Worm (Caenorhabditis elegans): ENCODE data around the gene B0304.4.

The B0304.4 gene

ce11 chrII:4507669-4508068 is 15.4 kb downstream of the B0304.4 start:
- no peak for TF ChIP-seq T26A8.4 (GFP tag; IDR thresholded peaks at IDR 0.05)
- TF ChIP-seq dpl-1 (GFP tag; optimal IDR thresholded peaks at IDR 0.05), result peak; percentile 21
- TF ChIP-seq mes-2 (tag; optimal IDR thresholded peaks at IDR 0.05; ENCODE audit: poor library complexity, severe bottlenecking), result peak; percentile 48
- TF ChIP-seq lin-39 (tag; optimal IDR thresholded peaks at IDR 0.05), result no peak
- TF ChIP-seq fos-1 (tag; optimal IDR thresholded peaks at IDR 0.05), result no peak
- no peak for TF ChIP-seq ama-1 (optimal IDR thresholded peaks at IDR 0.05)
- TF ChIP-seq rbr-2 (tag; optimal IDR thresholded peaks at IDR 0.05), result no peak
- no peak for TF ChIP-seq F49E8.2 (tag; optimal IDR thresholded peaks at IDR 0.05; ENCODE audit: borderline replicate concordance)
- no peak for TF ChIP-seq egl-43 (GFP tag; IDR thresholded peaks at IDR 0.05)
- TF ChIP-seq nhr-41 (GFP tag; IDR thresholded peaks at IDR 0.05), result no peak
- peak; percentile 21 for TF ChIP-seq hlh-30 (tag; optimal IDR thresholded peaks at IDR 0.05; ENCODE audit: insufficient read depth)
- TF ChIP-seq dve-1 (tag; optimal IDR thresholded peaks at IDR 0.05; ENCODE audit: insufficient read depth), result peak; percentile 68
- no peak for TF ChIP-seq unc-62 (GFP tag; optimal IDR thresholded peaks at IDR 0.05 in 1 of 2)
- no peak for TF ChIP-seq unc-62 (tag; optimal IDR thresholded peaks at IDR 0.05)
- no peak for TF ChIP-seq madf-9 (GFP tag; conservative IDR thresholded peaks at IDR 0.05)
- TF ChIP-seq gei-8 (GFP tag; optimal IDR thresholded peaks at IDR 0.05), result no peak
- no peak for TF ChIP-seq daf-12 (tag; optimal IDR thresholded peaks at IDR 0.05)
- TF ChIP-seq php-3 (GFP tag; IDR thresholded peaks at IDR 0.05), result no peak
- TF ChIP-seq nhr-11 (tag; optimal IDR thresholded peaks at IDR 0.05), result no peak
- TF ChIP-seq tag-97 (GFP tag; IDR thresholded peaks at IDR 0.05), result no peak
- TF ChIP-seq cey-2 (tag; optimal IDR thresholded peaks at IDR 0.05; ENCODE audit: borderline replicate concordance, insufficient read depth), result no peak
- TF ChIP-seq Y105C5A.15 (GFP tag; IDR thresholded peaks at IDR 0.05), result no peak
- TF ChIP-seq zip-11 (GFP tag; IDR thresholded peaks at IDR 0.05), result no peak
- no peak for TF ChIP-seq zag-1 (tag; optimal IDR thresholded peaks at IDR 0.05)
- TF ChIP-seq dmd-6 (GFP tag; IDR thresholded peaks at IDR 0.05), result 0 out of 2 replicates have a peak, but pooled peaks have one; percentile 29
- no peak for TF ChIP-seq lim-7 (GFP tag; IDR thresholded peaks at IDR 0.05)
- no peak for TF ChIP-seq nhr-6 (tag; optimal IDR thresholded peaks at IDR 0.05)
- no peak for TF ChIP-seq aha-1 (tag)
- TF ChIP-seq zfp-2 (tag; optimal IDR thresholded peaks at IDR 0.05), result no peak
- no peak for TF ChIP-seq fkh-10 (GFP tag; optimal IDR thresholded peaks at IDR 0.05)
- no peak for TF ChIP-seq dmd-8 (GFP tag; IDR thresholded peaks at IDR 0.05)
- no peak for TF ChIP-seq ces-1 (GFP tag; optimal IDR thresholded peaks at IDR 0.05)
- no peak for TF ChIP-seq ceh-62 (tag; optimal IDR thresholded peaks at IDR 0.05)
- TF ChIP-seq daf-8 (GFP tag; IDR thresholded peaks at IDR 0.05), result no peak
- TF ChIP-seq mdl-1 (tag; optimal IDR thresholded peaks at IDR 0.05), result no peak
- no peak for TF ChIP-seq ZK546.5 (tag; optimal IDR thresholded peaks at IDR 0.05)
- no peak for TF ChIP-seq set-16 (GFP tag; IDR thresholded peaks at IDR 0.05)
- TF ChIP-seq F26F4.8 (GFP tag; conservative IDR thresholded peaks at IDR 0.05), result no peak
- TF ChIP-seq mxl-2 (GFP tag; conservative IDR thresholded peaks at IDR 0.05), result no peak
- TF ChIP-seq nhr-237 (tag; optimal IDR thresholded peaks at IDR 0.05), result no peak
- no peak for TF ChIP-seq D1046.2 (GFP tag; IDR thresholded peaks at IDR 0.05)
- no peak for TF ChIP-seq lin-38 (GFP tag; IDR thresholded peaks at IDR 0.05)
- no peak for TF ChIP-seq T20F7.1 (GFP tag; optimal IDR thresholded peaks at IDR 0.05)
- TF ChIP-seq nhr-28 (tag; optimal IDR thresholded peaks at IDR 0.05), result peak; percentile 84
- no peak for TF ChIP-seq ctbp-1 (GFP tag; IDR thresholded peaks at IDR 0.05)
- TF ChIP-seq nhr-77 (tag; optimal IDR thresholded peaks at IDR 0.05), result peak; percentile 53
- no peak for TF ChIP-seq attf-4 (tag; optimal IDR thresholded peaks at IDR 0.05)
- no peak for TF ChIP-seq lin-29 (GFP tag; IDR thresholded peaks at IDR 0.05)
- no peak for TF ChIP-seq nhr-76 (tag; optimal IDR thresholded peaks at IDR 0.05)
- TF ChIP-seq ceh-44 (GFP tag; IDR thresholded peaks at IDR 0.05), result no peak
- no peak for TF ChIP-seq ceh-20 (GFP tag; IDR thresholded peaks at IDR 0.05)
- no peak for TF ChIP-seq Y48G9A.11 (GFP tag; IDR thresholded peaks at IDR 0.05)
- no peak for TF ChIP-seq nhr-25 (tag; optimal IDR thresholded peaks at IDR 0.05; ENCODE audit: borderline replicate concordance, insufficient read depth)

Data from whole organism, L4 larva.